Fruit fly (Drosophila melanogaster) Kc167 (cell line): Measurements from ENCODE around the gene janA.

Experiments used
- Myc ChIP-seq: fragments of >200 bp; optimal IDR thresholded peaks from 2 replicates; lab custom pipeline; 2017; ENCODE audit warnings: missing external identifiers
- Sin3A ChIP-seq: fragments of >200 bp; optimal IDR thresholded peaks from 2 replicates; lab custom pipeline; 2018; ENCODE audit warnings: missing external identifiers
- h ChIP-seq: fragments of >200 bp; optimal IDR thresholded peaks from 3 replicates; lab custom pipeline; 2018; ENCODE audit warnings: missing external identifiers
- insv ChIP-seq: fragments of >200 bp; optimal IDR thresholded peaks from 3 replicates; lab custom pipeline; 2018; ENCODE audit warnings: missing external identifiers
- psq ChIP-seq: fragments of >200 bp; optimal IDR thresholded peaks from 2 replicates; lab custom pipeline; 2017; ENCODE audit warnings: missing external identifiers
- ttk ChIP-seq: sonication (Bioruptor generic); optimal IDR thresholded peaks from 2 replicates; lab custom pipeline; 2017; ENCODE audit warnings: missing external identifiers

DNA sequence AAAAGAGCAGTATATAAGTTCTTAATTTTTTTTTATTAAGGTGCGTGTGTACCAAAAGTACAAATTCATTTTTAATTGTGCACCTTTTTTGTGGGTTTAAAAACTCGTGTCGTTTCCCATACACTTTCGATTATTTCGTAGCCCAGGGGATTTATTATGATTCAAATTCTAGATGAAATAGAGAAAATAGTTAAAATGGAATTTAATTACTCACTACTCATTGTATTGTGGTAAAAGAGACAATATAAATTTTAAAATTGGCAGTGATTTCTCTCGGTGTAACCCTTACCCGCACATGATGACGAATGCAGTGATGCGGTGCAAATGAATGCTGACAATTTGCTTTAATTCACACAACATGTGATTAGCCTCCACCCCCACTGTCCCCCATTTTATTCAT, 43.9 kb upstream of the janA start:
- TF ChIP-seq h (lab: Kevin White, UChicago), result no peak
- no peak for TF ChIP-seq insv (lab: Kevin White, UChicago)
- no peak for TF ChIP-seq Sin3A
- no peak for TF ChIP-seq psq (lab: Kevin White, UChicago)
- no peak for TF ChIP-seq Myc (lab: Kevin White, UChicago)
- TF ChIP-seq ttk (lab: Kevin White, UChicago), result no peak
